Worm (Caenorhabditis elegans): ENCODE measurements around the gene pdr-1.

pdr-1 gene

DNA sequence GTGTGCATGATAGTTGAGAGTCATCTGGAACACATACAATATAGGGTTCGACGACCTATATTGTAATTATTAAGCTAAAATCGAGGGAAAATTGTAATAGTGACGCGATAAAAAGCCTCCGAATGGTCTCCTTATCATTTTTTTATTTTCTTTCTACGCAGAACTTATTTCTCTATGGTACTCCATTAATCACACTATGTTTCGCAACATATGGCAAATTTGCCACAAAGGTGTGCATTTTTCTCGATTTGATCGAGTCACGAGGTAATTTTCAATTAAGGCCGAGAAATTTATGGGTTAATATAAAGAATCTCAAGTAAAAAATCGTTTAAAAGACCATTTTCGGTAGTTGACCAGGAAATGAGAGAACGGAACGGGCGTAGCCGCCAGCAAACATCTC lies 9.3 kb upstream of the pdr-1 start, which contains the start of gene dbn-1:
Gene dbn-1, minus strand, starts transcription at position 24 of the 400 bp plus-strand sequence.
- TF ChIP-seq efl-1 (optimal IDR thresholded peaks at IDR 0.05): no peak
- TF ChIP-seq efl-1 (GFP tag; optimal IDR thresholded peaks at IDR 0.05 in 1 of 2): peak in 1 of 2 experiments; percentile 9
- TF ChIP-seq dsc-1 (tag; optimal IDR thresholded peaks at IDR 0.05): no peak
- TF ChIP-seq nhr-85 (tag): peak; percentile 20
- peak; percentile 38 for TF ChIP-seq elt-2 (tag; optimal IDR thresholded peaks at IDR 0.05)

DNA sequence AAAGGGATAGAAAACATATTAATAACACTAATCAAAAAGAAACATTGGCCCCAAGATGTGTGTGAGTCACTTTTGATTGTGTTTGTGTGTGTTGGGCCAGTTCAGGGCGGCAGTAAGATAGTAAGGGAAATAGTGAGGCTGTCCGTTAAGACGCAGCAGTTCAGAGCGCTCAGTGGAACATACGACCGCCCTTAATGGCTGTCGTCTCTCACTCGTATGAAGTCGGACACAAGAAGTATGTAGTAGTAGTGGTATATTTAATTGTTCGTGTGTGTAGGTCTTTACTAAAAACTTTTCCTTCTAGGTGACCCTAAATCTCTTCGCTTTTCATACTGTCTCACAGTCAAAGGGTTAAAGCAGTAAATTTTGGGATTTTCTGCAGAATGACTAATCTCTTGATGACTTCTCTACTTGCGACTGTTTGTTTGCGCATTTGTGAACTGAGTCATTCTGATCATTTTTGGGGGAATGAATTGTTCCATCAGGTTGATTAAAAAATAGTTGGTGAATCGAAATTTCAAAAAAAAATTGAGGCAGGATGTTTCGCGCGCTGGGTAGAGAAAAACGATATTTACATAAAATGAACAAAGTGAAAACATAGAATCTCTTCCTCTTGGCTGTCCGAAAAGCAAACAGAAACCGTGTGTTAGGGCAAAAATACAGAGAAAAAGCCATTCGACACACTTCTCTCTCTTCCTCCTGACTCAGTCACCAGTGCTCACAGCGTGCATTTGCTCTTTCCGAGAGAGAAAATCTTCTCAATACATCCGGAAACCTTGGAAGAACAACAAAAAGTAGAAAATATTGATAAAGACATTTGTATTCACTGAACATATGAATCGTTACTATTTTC lies 7.8 kb upstream of the pdr-1 start:
- no peak for TF ChIP-seq lir-3 (tag; optimal IDR thresholded peaks at IDR 0.05; ENCODE audit: poor library complexity)
- TF ChIP-seq nhr-77 (tag; optimal IDR thresholded peaks at IDR 0.05): no peak
- no peak for TF ChIP-seq skn-1 (tag; optimal IDR thresholded peaks at IDR 0.05)
- no peak for TF ChIP-seq sptf-1 (tag; optimal IDR thresholded peaks at IDR 0.05)
- TF ChIP-seq dpl-1 (GFP tag; optimal IDR thresholded peaks at IDR 0.05): peak in 1 of 3 experiments; percentile 7
- TF ChIP-seq mep-1 (tag; optimal IDR thresholded peaks at IDR 0.05): no peak
- no peak for TF ChIP-seq lin-15B (tag; optimal IDR thresholded peaks at IDR 0.05)
- TF ChIP-seq lin-14 (GFP tag; optimal IDR thresholded peaks at IDR 0.05): peak; percentile 76
- TF ChIP-seq Y116A8C.19 (tag; optimal IDR thresholded peaks at IDR 0.05; ENCODE audit: borderline replicate concordance): no peak
- no peak for TF ChIP-seq fkh-8 (tag; optimal IDR thresholded peaks at IDR 0.05)
- no peak for TF ChIP-seq sup-37 (GFP tag; optimal IDR thresholded peaks at IDR 0.05)
- no peak for TF ChIP-seq alr-1 (tag; optimal IDR thresholded peaks at IDR 0.05; ENCODE audit: borderline replicate concordance)
- no peak for TF ChIP-seq nhr-84 (tag; optimal IDR thresholded peaks at IDR 0.05)
- TF ChIP-seq nhr-85 (tag): peak; percentile 62
- no peak for TF ChIP-seq egl-13 (tag; optimal IDR thresholded peaks at IDR 0.05)
- no peak for TF ChIP-seq unc-30 (tag; optimal IDR thresholded peaks at IDR 0.05)
- TF ChIP-seq isw-1 (GFP tag; IDR thresholded peaks at IDR 0.05): no peak
- TF ChIP-seq C16A3.4 (tag; optimal IDR thresholded peaks at IDR 0.05): no peak
- TF ChIP-seq irx-1 (tag; optimal IDR thresholded peaks at IDR 0.05): no peak
- no peak for TF ChIP-seq pax-3 (tag; optimal IDR thresholded peaks at IDR 0.05)
- TF ChIP-seq tlp-1 (tag; optimal IDR thresholded peaks at IDR 0.05): no peak
- peak; percentile 42 for TF ChIP-seq blmp-1 (tag; optimal IDR thresholded peaks at IDR 0.05)
- no peak for TF ChIP-seq ztf-11 (tag; optimal IDR thresholded peaks at IDR 0.05)
- TF ChIP-seq sox-4 (tag; optimal IDR thresholded peaks at IDR 0.05): no peak
- TF ChIP-seq snu-23 (GFP tag; optimal IDR thresholded peaks at IDR 0.05): peak; percentile 11
- no peak for TF ChIP-seq swsn-7 (tag; optimal IDR thresholded peaks at IDR 0.05)
- TF ChIP-seq pqm-1 (tag; optimal IDR thresholded peaks at IDR 0.05): no peak
- TF ChIP-seq nhr-237 (tag; optimal IDR thresholded peaks at IDR 0.05): no peak
- peak; percentile 12 for TF ChIP-seq nhr-71 (tag; optimal IDR thresholded peaks at IDR 0.05)
- no peak for TF ChIP-seq tbx-2 (tag; optimal IDR thresholded peaks at IDR 0.05)
- no peak for TF ChIP-seq unc-86 (tag; optimal IDR thresholded peaks at IDR 0.05)
- no peak for TF ChIP-seq lin-39 (tag; optimal IDR thresholded peaks at IDR 0.05)
- no peak for TF ChIP-seq elt-3 (tag; optimal IDR thresholded peaks at IDR 0.05)
- TF ChIP-seq grh-1 (GFP tag; IDR thresholded peaks at IDR 0.05): no peak
- TF ChIP-seq ceh-88 (GFP tag; IDR thresholded peaks at IDR 0.05): no peak
- no peak for TF ChIP-seq vab-15 (tag; optimal IDR thresholded peaks at IDR 0.05)
- TF ChIP-seq mef-2 (tag; optimal IDR thresholded peaks at IDR 0.05): no peak
- no peak for TF ChIP-seq hlh-17 (GFP tag; optimal IDR thresholded peaks at IDR 0.05; ENCODE audit: borderline replicate concordance)
- no peak for TF ChIP-seq xbp-1 (tag; optimal IDR thresholded peaks at IDR 0.05)
- TF ChIP-seq aha-1 (tag; optimal IDR thresholded peaks at IDR 0.05): no peak
- no peak for TF ChIP-seq nhr-90 (tag; optimal IDR thresholded peaks at IDR 0.05; ENCODE audit: poor library complexity)
- TF ChIP-seq ceh-63 (GFP tag; optimal IDR thresholded peaks at IDR 0.05): no peak
- no peak for TF ChIP-seq fkh-10 (GFP tag; optimal IDR thresholded peaks at IDR 0.05)
- TF ChIP-seq nhr-47 (tag; optimal IDR thresholded peaks at IDR 0.05): peak; percentile 24
- TF ChIP-seq zip-4 (GFP tag; optimal IDR thresholded peaks at IDR 0.05): no peak
- TF ChIP-seq mab-9 (GFP tag; IDR thresholded peaks at IDR 0.05): no peak

All from whole organism, L1 larva.